Worm (Caenorhabditis elegans) whole organism, L4/young adult: Measurements from ENCODE around the gene W03D2.9.

Source experiments
- W03F9.2 ChIP-seq: fragments of 150-350 bp; optimal IDR thresholded peaks from 2 replicates; lab custom pipeline; 2014; ENCODE audit warnings: missing biosample characterization, missing genetic modification characterization
- dao-5 ChIP-seq: sonication (generic microtip); optimal IDR thresholded peaks from 2 replicates; lab custom pipeline; 2016; ENCODE audit warnings: missing genotype, missing genetic modification characterization, moderate library complexity, missing compliant biosample characterization
- him-1 ChIP-seq: sonication (generic microtip); optimal IDR thresholded peaks from 2 replicates; lab custom pipeline; 2016; ENCODE audit warnings: missing genotype, missing genetic modification reagents, missing genetic modification characterization, missing compliant biosample characterization

The W03D2.9 gene

DNA sequence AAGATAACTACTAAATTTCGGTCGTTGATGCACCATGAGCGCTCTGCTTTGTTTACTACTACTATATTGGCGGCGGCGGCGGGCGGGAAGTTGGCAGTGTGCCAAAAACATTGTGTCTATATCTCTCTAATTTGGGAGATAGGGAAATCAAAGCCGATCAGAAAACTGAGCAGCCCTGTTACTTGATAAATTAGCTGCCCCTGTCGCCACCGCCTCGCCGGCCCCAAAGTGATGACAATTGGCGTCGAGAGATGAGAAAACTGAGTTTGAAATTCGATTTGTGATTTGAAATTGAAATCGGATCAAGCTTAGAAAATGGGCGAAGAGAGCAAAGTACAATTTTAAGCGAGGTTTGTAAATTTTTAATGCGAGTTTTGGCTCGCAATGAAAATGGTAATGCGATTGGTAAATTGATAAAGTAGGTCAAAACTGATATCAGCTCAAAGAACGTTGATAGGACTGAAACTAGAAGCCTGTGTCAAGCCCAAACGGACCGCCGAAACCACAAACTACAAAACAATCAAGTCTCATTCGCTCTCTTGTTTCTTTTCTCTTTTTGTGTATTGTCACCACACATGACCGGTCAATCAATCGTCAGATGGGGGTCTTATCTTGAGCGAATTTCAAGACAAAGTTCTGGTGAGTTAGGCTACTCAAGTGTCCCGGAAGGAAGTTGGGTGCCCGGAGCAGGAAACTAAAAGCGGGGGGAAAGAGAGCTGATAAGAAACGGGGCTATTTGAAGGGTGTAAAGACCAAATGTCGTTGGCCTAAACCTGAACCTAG, 47.2 kb downstream of the W03D2.9 start:
- TF ChIP-seq W03F9.2 (tag; lab: Kevin White, UChicago), result no peak
- no peak for TF ChIP-seq dao-5 (tag; lab: Kevin White, UChicago)
- no peak for TF ChIP-seq him-1 (tag; lab: Kevin White, UChicago)

DNA sequence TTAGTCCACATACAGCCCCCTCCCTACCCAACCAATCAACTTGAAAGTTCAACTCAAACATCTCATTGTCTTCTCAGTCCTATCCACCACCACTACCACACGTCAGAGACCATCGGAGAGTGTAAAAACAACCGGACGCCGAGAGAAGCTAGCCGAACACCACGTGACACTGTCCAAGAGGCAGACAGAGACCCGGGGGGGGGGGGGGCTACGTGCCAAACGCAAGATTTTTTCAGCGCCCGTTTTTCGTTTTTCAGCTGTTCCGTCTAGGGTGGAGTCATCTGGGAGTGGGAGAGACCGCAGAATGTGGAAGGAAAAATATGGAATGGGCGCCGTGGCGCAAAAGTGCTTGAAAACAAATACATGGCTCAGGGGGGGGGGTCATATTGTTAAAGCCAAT, 48.6 kb downstream of the W03D2.9 start:
- TF ChIP-seq W03F9.2 (tag; lab: Kevin White, UChicago) (peak; percentile 12), him-1 (tag; lab: Kevin White, UChicago) (no peak), dao-5 (tag; lab: Kevin White, UChicago) (no peak)

DNA sequence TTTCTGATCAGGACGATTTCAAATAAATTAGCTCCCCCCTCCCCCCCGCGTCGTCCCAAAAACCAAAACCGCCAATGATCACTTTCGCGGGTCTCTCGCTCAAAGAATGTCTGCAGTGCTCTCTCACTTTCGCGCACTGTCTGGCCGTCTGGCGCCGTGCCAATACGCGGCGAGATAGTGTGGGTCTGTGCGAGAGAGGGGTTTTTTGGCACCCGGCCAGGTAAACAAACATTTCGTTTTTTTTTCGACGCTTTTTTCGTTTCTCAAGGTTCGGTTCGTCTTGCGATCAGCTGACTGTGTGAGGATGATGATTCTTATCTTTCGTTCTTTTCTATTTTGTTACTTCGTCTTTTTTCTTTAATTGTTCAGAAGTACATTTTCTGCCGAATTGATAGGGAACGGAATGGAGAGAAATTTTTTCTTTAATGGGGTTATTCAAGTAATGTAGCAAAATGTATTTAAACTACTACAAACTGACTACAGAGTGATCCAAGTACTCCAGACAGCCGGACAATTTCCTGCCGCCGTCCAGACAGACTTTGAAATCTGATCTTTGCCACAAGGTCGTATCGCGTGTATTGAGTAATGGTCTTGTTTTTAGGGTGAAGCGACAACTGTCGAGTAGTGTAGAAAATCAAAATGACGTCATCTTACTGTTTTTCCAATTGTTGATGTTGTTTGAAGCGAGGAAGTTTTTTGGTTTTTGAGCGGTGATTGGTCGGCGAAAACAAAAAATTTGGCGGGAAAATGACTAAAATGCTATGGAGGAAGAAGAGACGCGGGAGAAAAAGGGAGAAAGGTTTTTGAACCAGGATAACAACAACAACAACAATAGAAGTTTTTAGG, 50.1 kb downstream of the W03D2.9 start:
- no peak for TF ChIP-seq dao-5 (tag; lab: Kevin White, UChicago)
- no peak for TF ChIP-seq W03F9.2 (tag; lab: Kevin White, UChicago)
- no peak for TF ChIP-seq him-1 (tag; lab: Kevin White, UChicago)
